Worm (Caenorhabditis elegans) whole organism, L1 larva: Measurements from ENCODE around the gene str-71.

Source experiments
- ceh-63 ChIP-seq: fragments of 200-800 bp; sonication (Bioruptor generic); optimal IDR thresholded peaks from 2 replicates; lab custom pipeline; 2018; ENCODE audit warnings: mild to moderate bottlenecking, missing genetic modification characterization, missing compliant biosample characterization
- ceh-82 ChIP-seq, 3 experiments: fragments of 150-350 bp in 1 of 3; sonication (generic microtip) in 2 of 3; optimal IDR thresholded peaks; 2 replicates each; lab custom pipeline; 2014 to 2017; ENCODE audit warnings: missing biosample characterization in 3 of 3, missing genetic modification characterization in 3 of 3
- ceh-88 ChIP-seq: fragments of 200-800 bp; sonication (Bioruptor generic); IDR thresholded peaks from 2 replicates; pipeline ENCODE4 v1.3.6; 2022; ENCODE audit warnings: missing genetic modification characterization, missing compliant biosample characterization
- ceh-90 ChIP-seq: sonication (generic microtip); optimal IDR thresholded peaks from 2 replicates; lab custom pipeline; 2016; ENCODE audit warnings: missing genetic modification characterization, missing compliant biosample characterization
- efl-1 ChIP-seq, 4 experiments: fragments of 150-350 bp; optimal IDR thresholded peaks in 3 of 4; peaks in 1 of 4; 1 replicate in 1 of 4; 2 replicates in 3 of 4; lab custom pipeline; 2014; ENCODE audit warnings: missing biosample characterization in 2 of 4, missing genetic modification characterization in 2 of 4, missing genetic modification reagents in 2 of 4
- efl-3 ChIP-seq: fragments of 200-800 bp; sonication (Bioruptor generic); optimal IDR thresholded peaks from 2 replicates; lab custom pipeline; 2018; ENCODE audit warnings: mild to moderate bottlenecking, missing genetic modification characterization, missing compliant biosample characterization
- egl-27 ChIP-seq, 2 experiments: fragments of 150-350 bp in 1 of 2; sonication (generic microtip); optimal IDR thresholded peaks; 3 replicates each; lab custom pipeline; 2017 to 2018; ENCODE audit warnings: missing biosample characterization in 2 of 2, missing genetic modification characterization in 2 of 2, missing genetic modification reagents in 2 of 2
- elt-2 ChIP-seq: sonication (generic microtip); optimal IDR thresholded peaks from 2 replicates; lab custom pipeline; 2016; ENCODE audit warnings: missing genetic modification characterization, mild to moderate bottlenecking, inconsistent platforms, missing compliant biosample characterization, missing genetic modification reagents
- elt-3 ChIP-seq, 6 experiments: fragments of 150-350 bp in 1 of 6; sonication (generic microtip); optimal IDR thresholded peaks; 2 replicates each; lab custom pipeline; 2017 to 2018; ENCODE audit warnings: missing biosample characterization in 6 of 6, missing genetic modification characterization in 6 of 6, inconsistent platforms in 1 of 6
- fkh-8 ChIP-seq: sonication (generic microtip); optimal IDR thresholded peaks from 2 replicates; lab custom pipeline; 2016; ENCODE audit warnings: mild to moderate bottlenecking, missing genetic modification characterization, missing compliant biosample characterization
- fos-1 ChIP-seq: fragments of 150-350 bp; optimal IDR thresholded peaks from 2 replicates; lab custom pipeline; 2014; ENCODE audit warnings: missing biosample characterization, missing genetic modification characterization
- grh-1 ChIP-seq: fragments of 200-800 bp; sonication (Bioruptor generic); IDR thresholded peaks from 2 replicates; pipeline ENCODE4 v1.3.6; 2022; ENCODE audit warnings: missing genetic modification reagents, missing genetic modification characterization, missing compliant biosample characterization
- hlh-4 ChIP-seq: sonication (generic microtip); optimal IDR thresholded peaks from 2 replicates; lab custom pipeline; 2016; ENCODE audit warnings: mild to moderate bottlenecking, missing genetic modification characterization, missing compliant biosample characterization
- jun-1 ChIP-seq: fragments of 150-350 bp; optimal IDR thresholded peaks from 2 replicates; lab custom pipeline; 2014; ENCODE audit warnings: missing biosample characterization, missing genetic modification reagents, missing genetic modification characterization
- lin-14 ChIP-seq: fragments of 200-800 bp; sonication (Bioruptor generic); optimal IDR thresholded peaks from 2 replicates; lab custom pipeline; 2018; ENCODE audit warnings: mild to moderate bottlenecking, missing genetic modification characterization, moderate library complexity, missing compliant biosample characterization
- lin-39 ChIP-seq: fragments of 150-350 bp; optimal IDR thresholded peaks from 2 replicates; lab custom pipeline; 2014; ENCODE audit warnings: missing biosample characterization, missing genetic modification reagents, missing genetic modification characterization
- lsy-2 ChIP-seq, 2 experiments: fragments of 150-350 bp; optimal IDR thresholded peaks; 2 replicates each; lab custom pipeline; 2014; ENCODE audit warnings: missing biosample characterization in 2 of 2, missing genetic modification characterization in 2 of 2
- mef-2 ChIP-seq: fragments of 150-350 bp; optimal IDR thresholded peaks from 2 replicates; lab custom pipeline; 2014; ENCODE audit warnings: missing biosample characterization, missing genetic modification characterization
- nhr-237 ChIP-seq: fragments of 150-350 bp; optimal IDR thresholded peaks from 2 replicates; lab custom pipeline; 2014; ENCODE audit warnings: missing biosample characterization, missing genetic modification characterization
- nhr-47 ChIP-seq: sonication (generic microtip); optimal IDR thresholded peaks from 2 replicates; lab custom pipeline; 2016; ENCODE audit warnings: mild to moderate bottlenecking, missing genetic modification characterization, moderate library complexity, missing compliant biosample characterization
- nhr-77 ChIP-seq: fragments of 150-350 bp; optimal IDR thresholded peaks from 2 replicates; lab custom pipeline; 2014; ENCODE audit warnings: missing biosample characterization, missing genetic modification characterization
- nhr-84 ChIP-seq: sonication (generic microtip); optimal IDR thresholded peaks from 2 replicates; lab custom pipeline; 2017; ENCODE audit warnings: missing biosample characterization, missing genetic modification characterization
- nhr-85 ChIP-seq: sonication (generic microtip); peaks from one replicate; lab custom pipeline; 2016; ENCODE audit warnings: missing genetic modification characterization, inconsistent platforms, missing compliant biosample characterization
- nhr-90 ChIP-seq: sonication (generic microtip); optimal IDR thresholded peaks from 2 replicates; lab custom pipeline; 2016; ENCODE audit warnings: mild to moderate bottlenecking, missing genetic modification characterization, missing compliant biosample characterization; ENCODE audit not compliant: poor library complexity
- pax-3 ChIP-seq: fragments of 200-800 bp; sonication (Bioruptor generic); optimal IDR thresholded peaks from 2 replicates; lab custom pipeline; 2018; ENCODE audit warnings: mild to moderate bottlenecking, missing genetic modification characterization, moderate library complexity, missing compliant biosample characterization
- pqm-1 ChIP-seq: sonication (generic microtip); optimal IDR thresholded peaks from 3 replicates; lab custom pipeline; 2017; ENCODE audit warnings: missing biosample characterization, missing genetic modification characterization
- rnt-1 ChIP-seq: sonication (generic microtip); optimal IDR thresholded peaks from 2 replicates; lab custom pipeline; 2016; ENCODE audit warnings: mild to moderate bottlenecking, missing genetic modification characterization, moderate library complexity, missing compliant biosample characterization
- sox-4 ChIP-seq: sonication (generic microtip); optimal IDR thresholded peaks from 2 replicates; lab custom pipeline; 2016; ENCODE audit warnings: missing genetic modification characterization, missing compliant biosample characterization
- sptf-1 ChIP-seq: fragments of 150-350 bp; optimal IDR thresholded peaks from 2 replicates; lab custom pipeline; 2014; ENCODE audit warnings: missing biosample characterization, missing genetic modification characterization
- sup-37 ChIP-seq: fragments of 200-800 bp; sonication (Bioruptor generic); optimal IDR thresholded peaks from 2 replicates; lab custom pipeline; 2018; ENCODE audit warnings: mild to moderate bottlenecking, missing genetic modification characterization, missing compliant biosample characterization
- tbx-2 ChIP-seq: sonication (generic microtip); optimal IDR thresholded peaks from 2 replicates; lab custom pipeline; 2016; ENCODE audit warnings: missing genetic modification characterization, missing compliant biosample characterization
- tlp-1 ChIP-seq: fragments of 150-350 bp; optimal IDR thresholded peaks from 2 replicates; lab custom pipeline; 2014; ENCODE audit warnings: missing biosample characterization, missing genetic modification characterization
- unc-86 ChIP-seq: sonication (generic microtip); optimal IDR thresholded peaks from 2 replicates; lab custom pipeline; 2016; ENCODE audit warnings: missing genetic modification characterization, missing compliant biosample characterization
- zag-1 ChIP-seq: fragments of 150-350 bp; optimal IDR thresholded peaks from 2 replicates; lab custom pipeline; 2014; ENCODE audit warnings: missing biosample characterization, missing genetic modification characterization
- zip-4 ChIP-seq: fragments of 200-800 bp; sonication (Bioruptor generic); optimal IDR thresholded peaks from 2 replicates; lab custom pipeline; 2018; ENCODE audit warnings: mild to moderate bottlenecking, missing genetic modification characterization, moderate library complexity, missing compliant biosample characterization

str-71 gene

DNA sequence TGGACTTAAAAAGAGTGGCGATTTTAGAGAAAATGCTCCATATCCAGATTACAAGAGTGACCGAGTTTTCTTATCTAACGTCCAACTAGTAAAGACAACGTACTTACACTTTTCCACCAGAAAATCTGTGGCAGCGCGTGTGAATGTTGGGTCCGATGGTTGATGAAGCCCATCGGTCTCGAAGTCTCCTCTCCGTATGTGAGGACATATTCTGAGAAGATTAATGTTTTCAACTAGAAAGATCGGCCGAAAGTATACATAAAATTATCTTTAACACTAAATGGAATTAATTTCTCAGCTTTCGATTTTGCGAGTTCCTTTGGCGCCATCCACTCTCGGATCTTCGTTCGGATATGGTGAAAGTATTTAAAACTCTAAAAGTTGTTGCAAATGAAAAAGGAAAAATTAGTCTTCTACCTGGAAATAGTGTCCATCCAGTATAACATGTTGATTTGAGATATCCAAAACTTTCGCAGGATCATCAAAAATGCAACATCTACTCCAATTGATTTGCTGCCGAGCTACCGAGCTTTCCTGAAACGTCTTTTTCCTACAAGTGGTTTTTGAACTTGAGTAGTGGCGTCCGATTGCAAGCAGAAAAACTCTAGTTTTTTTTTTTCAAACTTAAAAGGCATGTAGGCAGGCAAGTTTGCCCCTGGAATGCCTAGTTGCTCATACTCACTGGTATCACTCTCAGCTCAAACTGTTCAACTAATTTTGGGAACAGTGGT lies 27.5 kb downstream of the str-71 start:
- no peak for TF ChIP-seq elt-3 (tag; optimal IDR thresholded peaks at IDR 0.05; lab: Kevin White, UChicago)
- TF ChIP-seq efl-1 (optimal IDR thresholded peaks at IDR 0.05; lab: Kevin White, UChicago) = no peak
- peak in 1 of 2 experiments; percentile 81 for TF ChIP-seq efl-1 (GFP tag; optimal IDR thresholded peaks at IDR 0.05 in 1 of 2; lab: Kevin White, UChicago)
- TF ChIP-seq egl-27 (tag; optimal IDR thresholded peaks at IDR 0.05; lab: Kevin White, UChicago) = no peak
- TF ChIP-seq mef-2 (tag; lab: Kevin White, UChicago) = no peak
- TF ChIP-seq sup-37 (GFP tag; lab: Kevin White, UChicago) = no peak
- TF ChIP-seq pqm-1 (tag; lab: Kevin White, UChicago) = peak; percentile 23
- TF ChIP-seq lin-39 = no peak
- TF ChIP-seq pax-3 (tag; lab: Kevin White, UChicago) = peak; percentile 51
- no peak for TF ChIP-seq ceh-88
- no peak for TF ChIP-seq nhr-77 (tag; lab: Kevin White, UChicago)
- no peak for TF ChIP-seq sptf-1 (tag; lab: Kevin White, UChicago)

DNA sequence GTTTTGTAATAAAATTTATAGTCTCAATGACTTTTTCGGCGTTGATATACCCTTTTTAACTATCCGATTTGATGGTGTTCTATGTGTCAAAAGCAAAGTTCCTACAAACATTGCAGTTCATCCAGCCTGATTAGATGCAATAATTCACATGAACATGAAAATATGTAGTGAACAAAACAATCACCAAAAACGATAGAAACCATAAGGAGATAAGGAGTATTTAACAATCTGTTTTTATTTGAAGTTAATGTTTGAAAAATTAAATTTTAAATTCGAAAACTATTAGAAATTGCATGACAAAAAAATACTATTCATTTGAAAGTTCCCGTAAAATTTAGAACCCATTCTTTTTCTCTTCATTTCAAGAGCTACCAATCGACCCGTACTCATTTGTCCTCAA lies 32.0 kb downstream of the str-71 start, which contains the start of gene fbxa-209:
Gene fbxa-209, minus strand, starts transcription at position 101 of the 400 bp plus-strand sequence.
- TF ChIP-seq fkh-8 (tag; lab: Kevin White, UChicago) (no peak), grh-1 (no peak), ceh-82 (tag; optimal IDR thresholded peaks at IDR 0.05; lab: Kevin White, UChicago) (no peak), fos-1 (tag; lab: Kevin White, UChicago) (no peak), jun-1 (tag; lab: Kevin White, UChicago) (no peak), nhr-84 (tag; lab: Kevin White, UChicago) (no peak), zag-1 (no peak), nhr-47 (tag; lab: Kevin White, UChicago) (no peak), lsy-2 (tag; optimal IDR thresholded peaks at IDR 0.05; lab: Kevin White, UChicago) (no peak), lin-14 (GFP tag; lab: Kevin White, UChicago) (no peak), efl-3 (GFP tag; lab: Kevin White, UChicago) (no peak), nhr-85 (peak; percentile 13), unc-86 (tag; lab: Kevin White, UChicago) (no peak), efl-1 (optimal IDR thresholded peaks at IDR 0.05; lab: Kevin White, UChicago) (no peak), efl-1 (GFP tag; optimal IDR thresholded peaks at IDR 0.05 in 1 of 2; lab: Kevin White, UChicago) (peak in 1 of 2 experiments; percentile 84), hlh-4 (tag; lab: Kevin White, UChicago) (no peak), zip-4 (no peak)

DNA sequence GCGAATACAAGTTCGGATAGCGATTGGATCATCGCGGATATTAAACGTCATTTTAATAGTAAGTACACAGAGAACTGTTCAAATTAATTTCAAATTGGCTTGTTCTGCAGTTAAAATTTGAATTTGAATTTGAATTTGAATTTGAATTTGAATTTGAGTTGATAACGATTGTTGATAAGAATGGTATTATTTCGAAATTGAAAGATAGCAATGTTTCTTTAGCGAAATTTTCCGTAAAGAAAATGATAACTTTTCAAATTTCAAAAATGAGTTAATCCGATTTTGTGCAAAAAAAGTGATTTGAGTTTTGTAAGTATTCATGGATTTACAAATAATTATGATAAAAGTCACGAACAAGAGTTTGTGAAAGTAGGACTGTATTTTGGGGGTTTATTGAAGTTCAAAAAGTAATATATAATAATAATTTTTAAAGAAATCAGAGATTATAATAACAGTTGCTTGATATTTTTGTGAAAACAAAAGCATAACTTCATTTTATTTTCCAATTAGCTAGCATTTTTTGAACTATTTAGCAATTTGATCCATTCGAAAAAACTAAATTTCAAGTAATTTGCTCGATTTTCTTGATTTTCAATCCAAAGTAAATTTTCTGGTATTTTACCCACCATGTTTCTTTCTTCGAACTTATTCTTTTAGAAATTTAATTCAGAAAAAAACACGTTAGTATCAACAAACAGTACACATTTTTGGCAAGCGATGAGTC lies 33.5 kb downstream of the str-71 start, which contains the start of gene Y36E3A.2:
Gene Y36E3A.2, plus strand, starts transcription at position 674 of the 724 bp plus-strand sequence.
- TF ChIP-seq elt-2 (tag; lab: Kevin White, UChicago) (peak; percentile 65), efl-1 (optimal IDR thresholded peaks at IDR 0.05; lab: Kevin White, UChicago) (no peak), efl-1 (GFP tag; optimal IDR thresholded peaks at IDR 0.05 in 1 of 2; lab: Kevin White, UChicago) (peak in 1 of 2 experiments; percentile 9), zag-1 (no peak)

DNA sequence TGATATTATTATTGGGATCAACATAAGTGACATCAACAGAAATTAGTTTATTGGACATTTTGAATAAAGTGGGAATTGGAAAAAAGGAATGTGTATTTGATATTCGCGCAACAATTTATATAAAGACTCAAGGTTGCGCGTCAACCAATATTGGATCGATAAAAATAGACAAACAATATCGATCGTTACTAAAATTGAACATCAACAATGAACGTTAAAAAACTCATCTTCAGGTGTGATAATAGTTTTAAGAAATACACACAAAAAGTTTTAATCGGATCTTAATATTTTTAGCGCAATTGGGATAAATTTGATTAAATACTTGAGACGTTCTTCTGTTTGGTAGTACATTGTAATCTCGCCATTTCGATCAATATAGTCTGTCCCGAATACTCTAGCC lies 35.4 kb downstream of the str-71 start, which contains the start of gene fbxa-104:
Gene fbxa-104, minus strand, starts transcription at position 83 of the 400 bp plus-strand sequence.
- no peak for TF ChIP-seq ceh-63 (GFP tag; lab: Kevin White, UChicago)
- no peak for TF ChIP-seq tlp-1 (tag; lab: Kevin White, UChicago)
- no peak for TF ChIP-seq tbx-2 (tag; lab: Kevin White, UChicago)

DNA sequence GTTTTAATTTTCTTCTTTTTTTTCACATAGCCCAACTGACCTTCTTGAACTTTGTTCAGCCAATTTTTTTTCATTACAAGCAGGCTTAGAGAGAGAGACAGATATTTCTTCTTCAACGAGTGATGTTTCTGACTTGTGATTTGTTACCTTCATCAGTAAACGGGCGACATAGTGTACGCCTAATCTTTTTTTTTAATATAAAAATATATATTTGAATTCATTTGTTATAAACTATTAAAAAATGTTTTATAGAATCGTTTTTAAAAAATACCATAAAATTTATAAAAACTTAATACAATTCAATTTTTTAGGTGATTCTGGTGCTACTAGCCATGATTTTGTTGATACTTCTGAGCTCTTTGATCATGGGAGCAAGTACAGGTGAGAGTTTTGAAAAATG lies 41.2 kb downstream of the str-71 start, which contains the start of gene T06E6.10:
Gene T06E6.10, plus strand, starts transcription at position 301 of the 400 bp plus-strand sequence.
- no peak for TF ChIP-seq ceh-90 (tag; lab: Kevin White, UChicago)
- no peak for TF ChIP-seq efl-3 (GFP tag; lab: Kevin White, UChicago)
- no peak for TF ChIP-seq rnt-1 (tag; lab: Kevin White, UChicago)
- no peak for TF ChIP-seq nhr-90
- TF ChIP-seq fkh-8 (tag; lab: Kevin White, UChicago) = no peak
- no peak for TF ChIP-seq sox-4
- TF ChIP-seq nhr-237 (tag; lab: Kevin White, UChicago) = no peak
